Fruit fly (Drosophila melanogaster) whole organism, adult: ENCODE data around the gene C3G.

Experiments used
- CG11617 ChIP-seq: fragments of 200-800 bp; sonication (Bioruptor generic); optimal IDR thresholded peaks from 2 replicates; lab custom pipeline; 2017; ENCODE audit warnings: mild to moderate bottlenecking, missing biosample characterization, missing genetic modification reagents, missing genetic modification characterization
- CG12768 ChIP-seq: fragments of 200-800 bp; sonication (Bioruptor generic); optimal IDR thresholded peaks from 2 replicates; lab custom pipeline; 2017; ENCODE audit warnings: missing biosample characterization, missing genetic modification characterization, mild to moderate bottlenecking, moderate library complexity, missing genetic modification reagents
- CG14711 ChIP-seq: fragments of 200-800 bp; sonication (Bioruptor generic); optimal IDR thresholded peaks from 2 replicates; lab custom pipeline; 2018; ENCODE audit warnings: missing biosample characterization, mild to moderate bottlenecking, missing genetic modification characterization, moderate library complexity
- CG1620 ChIP-seq: fragments of 200-800 bp; sonication (Bioruptor generic); optimal IDR thresholded peaks from 2 replicates; lab custom pipeline; 2016; ENCODE audit warnings: missing biosample characterization, missing genetic modification characterization
- CG33017 ChIP-seq: fragments of 200-800 bp; sonication (Bioruptor generic); optimal IDR thresholded peaks from 2 replicates; lab custom pipeline; 2018; ENCODE audit warnings: missing biosample characterization, mild to moderate bottlenecking, missing genetic modification characterization, moderate library complexity
- CG5204 ChIP-seq: fragments of 200-800 bp; sonication (Bioruptor generic); optimal IDR thresholded peaks from 2 replicates; lab custom pipeline; 2016; ENCODE audit warnings: missing biosample characterization, missing genetic modification characterization
- CG7045 ChIP-seq: fragments of 200-800 bp; sonication (Bioruptor generic); optimal IDR thresholded peaks from 2 replicates; lab custom pipeline; 2017; ENCODE audit warnings: missing biosample characterization, mild to moderate bottlenecking, missing genetic modification characterization
- CG7101 ChIP-seq: fragments of 200-800 bp; sonication (Bioruptor generic); optimal IDR thresholded peaks from 2 replicates; lab custom pipeline; 2018; ENCODE audit warnings: missing biosample characterization, mild to moderate bottlenecking, missing genetic modification characterization, moderate library complexity
- Clk ChIP-seq: fragments of 200-800 bp; sonication (Bioruptor generic); optimal IDR thresholded peaks from 2 replicates; lab custom pipeline; 2017; ENCODE audit warnings: missing biosample characterization, missing genetic modification characterization
- Crg-1 ChIP-seq: fragments of 200-800 bp; sonication (Bioruptor generic); optimal IDR thresholded peaks from 2 replicates; lab custom pipeline; 2016; ENCODE audit warnings: missing biosample characterization, missing genetic modification characterization
- Hr96 ChIP-seq: fragments of 200-800 bp; sonication (Bioruptor generic); optimal IDR thresholded peaks from 2 replicates; lab custom pipeline; 2016; ENCODE audit warnings: missing biosample characterization, missing genetic modification characterization
- Mnt ChIP-seq: fragments of 200-800 bp; sonication (Bioruptor generic); optimal IDR thresholded peaks from 2 replicates; lab custom pipeline; 2016; ENCODE audit warnings: missing biosample characterization, mild to moderate bottlenecking, missing genetic modification characterization
- bab1 ChIP-seq: fragments of 200-800 bp; sonication (Bioruptor generic); optimal IDR thresholded peaks from 3 replicates; lab custom pipeline; 2019; ENCODE audit warnings: missing biosample characterization, mild to moderate bottlenecking, missing genetic modification characterization, moderate library complexity
- cic ChIP-seq: fragments of 200-800 bp; sonication (Bioruptor generic); optimal IDR thresholded peaks from 2 replicates; lab custom pipeline; 2017; ENCODE audit warnings: missing biosample characterization, mild to moderate bottlenecking, missing genetic modification characterization, moderate library complexity
- cnc ChIP-seq, 2 experiments: fragments of >200 bp; optimal IDR thresholded peaks; 2 replicates each; lab custom pipeline; 2017
- kay ChIP-seq: fragments of 200-800 bp; sonication (Bioruptor generic); peaks from one replicate; lab custom pipeline; 2016; ENCODE audit warnings: missing biosample characterization, missing genetic modification characterization, borderline replicate concordance
- ovo ChIP-seq: fragments of 200-800 bp; sonication (Bioruptor generic); optimal IDR thresholded peaks from 2 replicates; lab custom pipeline; 2016; ENCODE audit warnings: missing biosample characterization, missing genetic modification characterization
- pad ChIP-seq: fragments of 200-800 bp; sonication (Bioruptor generic); optimal IDR thresholded peaks from 3 replicates; lab custom pipeline; 2017; ENCODE audit warnings: missing biosample characterization, missing genetic modification characterization, mild to moderate bottlenecking, moderate library complexity, missing genetic modification reagents
- tj ChIP-seq: fragments of 200-800 bp; sonication (Bioruptor generic); optimal IDR thresholded peaks from 3 replicates; lab custom pipeline; 2017; ENCODE audit warnings: missing biosample characterization, mild to moderate bottlenecking, missing genetic modification characterization, moderate library complexity
- toe ChIP-seq: fragments of 200-800 bp; sonication (Bioruptor generic); optimal IDR thresholded peaks from 2 replicates; lab custom pipeline; 2016; ENCODE audit warnings: missing biosample characterization, missing genetic modification characterization

C3G gene

DNA sequence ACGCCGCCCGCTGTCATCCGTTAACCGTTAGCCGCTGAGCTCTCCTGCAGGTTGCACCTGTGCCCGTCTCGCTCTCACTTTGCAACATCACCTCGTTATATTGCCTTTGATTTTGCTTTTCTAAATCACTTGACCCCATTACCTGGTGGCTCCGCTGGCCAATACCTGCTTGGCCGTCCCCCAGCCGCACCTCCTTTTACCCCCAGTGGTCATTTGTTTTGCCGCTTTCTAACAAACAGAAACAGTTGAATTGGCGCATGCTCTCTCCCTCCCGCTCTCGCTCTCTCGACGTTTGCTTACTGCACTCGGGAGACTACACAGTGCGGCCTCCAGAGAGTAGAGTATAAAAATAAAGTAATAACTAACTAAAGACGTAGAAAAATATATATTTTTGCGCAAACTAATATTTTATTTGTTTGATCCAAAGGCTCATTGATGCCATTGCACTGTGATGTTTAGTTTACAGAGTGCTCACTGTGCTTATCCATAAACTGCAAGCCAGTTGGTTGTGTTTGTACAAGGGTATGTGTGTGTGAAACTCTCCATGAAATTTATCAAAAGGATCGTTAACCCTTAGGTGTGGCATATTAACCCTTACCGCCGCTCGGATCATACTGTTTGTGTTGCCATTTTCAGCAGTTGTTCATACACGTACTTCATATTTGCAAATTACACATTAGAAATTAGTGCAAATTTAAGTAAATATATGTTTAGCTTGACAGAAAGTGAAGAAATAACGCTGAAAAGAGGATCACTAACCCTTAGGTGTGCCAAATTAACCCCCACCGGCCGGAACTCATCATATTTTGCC lies 1.3 kb upstream of the C3G start:
- TF ChIP-seq ovo (peak; percentile 80), CG14711 (peak; percentile 81), CG12768 (GFP tag; lab: Kevin White, UChicago) (peak; percentile 64), Mnt (GFP tag; lab: Kevin White, UChicago) (peak; percentile 71), bab1 (GFP tag; lab: Kevin White, UChicago) (peak; percentile 89), CG7045 (GFP tag; lab: Kevin White, UChicago) (peak; percentile 42), pad (GFP tag; lab: Kevin White, UChicago) (peak; percentile 84), CG5204 (GFP tag; lab: Kevin White, UChicago) (peak; percentile 72), CG7101 (peak; percentile 93), CG33017 (tag; lab: Kevin White, UChicago) (peak; percentile 90), tj (GFP tag; lab: Kevin White, UChicago) (peak; percentile 38), cic (GFP tag; lab: Kevin White, UChicago) (peak; percentile 3), Hr96 (peak; percentile 66), CG1620 (no peak), kay (GFP tag; lab: Kevin White, UChicago) (no peak), Clk (GFP tag; lab: Kevin White, UChicago) (peak; percentile 42), toe (GFP tag; lab: Kevin White, UChicago) (peak; percentile 64), cnc (optimal IDR thresholded peaks at IDR 0.05; lab: Kevin White, UChicago) (no peak), Crg-1 (GFP tag; lab: Kevin White, UChicago) (peak; percentile 80), CG11617 (GFP tag; lab: Kevin White, UChicago) (peak; percentile 71)

DNA sequence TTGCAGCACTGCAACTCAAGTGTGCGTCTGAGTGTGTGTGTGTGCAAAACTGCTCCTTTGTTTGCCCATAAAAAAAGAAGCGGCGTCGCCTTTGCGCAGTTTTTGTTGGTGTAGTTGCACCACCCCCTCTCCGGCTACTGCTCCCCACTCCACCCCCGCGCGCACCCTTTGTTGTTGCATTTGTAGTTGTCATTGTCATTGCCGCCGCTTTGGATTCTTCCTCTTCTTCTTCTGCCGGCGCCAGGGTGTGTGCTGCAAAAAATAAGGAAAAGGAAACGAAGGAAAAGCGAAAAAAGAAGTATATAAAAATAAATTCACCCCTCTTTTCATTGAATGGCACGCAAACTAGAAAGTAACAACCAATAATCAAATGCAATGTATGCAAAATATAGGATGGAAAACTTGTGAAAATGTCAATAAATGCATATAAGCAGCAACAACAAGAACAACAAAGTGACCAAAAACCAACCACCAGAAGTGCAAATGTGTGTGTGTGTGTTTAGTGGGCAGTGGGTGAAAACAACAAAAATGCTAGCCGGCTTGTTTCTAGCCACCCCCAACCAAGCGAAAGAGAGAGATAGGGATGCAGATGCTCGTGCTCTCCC lies 589 bp upstream of the C3G start:
- TF ChIP-seq CG1620 (no peak), CG12768 (GFP tag; lab: Kevin White, UChicago) (no peak), CG11617 (GFP tag; lab: Kevin White, UChicago) (no peak), cnc (optimal IDR thresholded peaks at IDR 0.05; lab: Kevin White, UChicago) (no peak), ovo (no peak), CG7045 (GFP tag; lab: Kevin White, UChicago) (no peak), Mnt (GFP tag; lab: Kevin White, UChicago) (no peak), pad (GFP tag; lab: Kevin White, UChicago) (no peak), CG14711 (no peak), cic (GFP tag; lab: Kevin White, UChicago) (no peak), CG5204 (GFP tag; lab: Kevin White, UChicago) (no peak), Crg-1 (GFP tag; lab: Kevin White, UChicago) (no peak), CG33017 (tag; lab: Kevin White, UChicago) (no peak), bab1 (GFP tag; lab: Kevin White, UChicago) (no peak), Hr96 (no peak), toe (GFP tag; lab: Kevin White, UChicago) (no peak), Clk (GFP tag; lab: Kevin White, UChicago) (no peak), tj (GFP tag; lab: Kevin White, UChicago) (no peak)

DNA sequence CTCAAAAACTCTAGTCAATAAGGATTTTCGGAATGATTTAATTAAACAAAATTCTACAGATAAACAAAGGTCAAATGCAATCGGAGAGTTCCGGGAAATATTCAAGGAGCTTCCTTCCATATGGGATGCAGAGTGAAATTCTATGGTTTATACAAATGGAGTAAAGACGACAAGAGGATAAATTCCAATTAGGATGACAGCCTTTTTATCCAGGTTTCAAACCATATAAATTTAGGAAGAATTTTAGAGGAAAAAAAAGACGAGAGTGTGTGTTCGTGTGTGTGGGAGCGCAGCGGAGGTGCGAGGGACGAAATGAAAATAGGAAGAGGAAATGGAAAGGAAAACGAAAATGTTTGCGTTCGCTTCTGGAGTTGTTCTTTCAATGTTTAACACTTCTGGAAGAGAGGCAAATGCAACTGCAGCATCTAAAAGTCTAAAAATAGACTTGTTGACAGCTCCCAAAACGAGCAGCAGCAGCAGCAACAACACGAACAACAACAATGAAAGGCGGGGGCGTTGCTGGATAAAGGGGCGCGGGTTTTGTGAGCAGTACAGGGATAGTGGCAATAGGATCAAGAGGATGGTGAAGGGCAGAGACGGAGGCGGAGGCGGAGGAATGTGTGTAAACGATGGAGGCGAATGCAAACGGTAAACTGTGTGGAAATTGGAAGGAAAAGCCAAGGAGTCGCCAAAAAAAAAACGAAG lies 865 bp downstream of the C3G start:
- TF ChIP-seq CG1620 (no peak), CG12768 (GFP tag; lab: Kevin White, UChicago) (no peak)

DNA sequence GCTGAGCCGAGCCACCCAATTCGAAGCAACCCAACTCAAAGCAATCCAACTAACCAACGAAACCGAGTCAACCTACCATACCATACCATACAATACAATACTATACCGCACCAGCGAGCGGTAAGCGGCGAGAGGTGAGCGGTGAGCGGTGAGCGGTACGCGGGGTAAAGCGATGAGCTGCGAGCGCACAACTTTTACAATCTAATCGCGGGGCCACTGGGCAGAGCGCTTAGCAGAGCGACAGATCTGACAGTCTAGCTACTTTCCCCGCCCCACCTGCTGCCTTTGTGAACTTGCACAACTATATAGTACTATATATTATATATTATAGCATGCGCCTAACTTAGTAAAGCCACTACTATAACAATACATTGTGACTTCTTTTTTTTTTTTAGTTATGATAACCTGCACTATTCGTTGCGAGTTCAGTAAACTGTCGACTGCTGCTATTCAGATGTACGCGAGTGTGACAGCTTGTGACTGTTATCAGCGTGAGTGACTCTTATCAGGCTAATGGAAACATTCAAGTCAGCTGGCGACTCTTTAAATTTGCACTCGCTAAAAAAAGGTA lies 2.6 kb downstream of the C3G start:
- TF ChIP-seq toe (GFP tag; lab: Kevin White, UChicago) (peak; percentile 11), cic (GFP tag; lab: Kevin White, UChicago) (peak; percentile 93), ovo (no peak), tj (GFP tag; lab: Kevin White, UChicago) (peak; percentile 37), Clk (GFP tag; lab: Kevin White, UChicago) (no peak), cnc (optimal IDR thresholded peaks at IDR 0.05; lab: Kevin White, UChicago) (no peak), Crg-1 (GFP tag; lab: Kevin White, UChicago) (peak; percentile 10), Hr96 (peak; percentile 62), kay (GFP tag; lab: Kevin White, UChicago) (peak; percentile 65), CG14711 (peak; percentile 50), CG33017 (tag; lab: Kevin White, UChicago) (peak; percentile 28), CG7101 (peak; percentile 45), CG7045 (GFP tag; lab: Kevin White, UChicago) (no peak), CG1620 (no peak), bab1 (GFP tag; lab: Kevin White, UChicago) (peak; percentile 47), CG12768 (GFP tag; lab: Kevin White, UChicago) (peak; percentile 79), Mnt (GFP tag; lab: Kevin White, UChicago) (peak; percentile 59), CG5204 (GFP tag; lab: Kevin White, UChicago) (no peak), CG11617 (GFP tag; lab: Kevin White, UChicago) (peak; percentile 66), pad (GFP tag; lab: Kevin White, UChicago) (peak; percentile 69)
